Worm (Caenorhabditis elegans) whole organism, young adult: ENCODE results near the gene F45F2.9.

Experiments
- B0019.2 ChIP-seq: fragments of 200-800 bp; sonication (Bioruptor generic); conservative IDR thresholded peaks from 2 replicates; pipeline ENCODE4 v1.3.6; 2022; ENCODE audit warnings: missing genetic modification reagents, missing genetic modification characterization, missing compliant biosample characterization
- B0035.1 ChIP-seq: sonication (generic microtip); optimal IDR thresholded peaks from 2 replicates; lab custom pipeline; 2016; ENCODE audit warnings: missing genetic modification characterization, mild to moderate bottlenecking, missing compliant biosample characterization, missing genotype, missing genetic modification reagents
- B0261.1 ChIP-seq: sonication (generic microtip); optimal IDR thresholded peaks from 2 replicates; lab custom pipeline; 2016; ENCODE audit warnings: mild to moderate bottlenecking, missing genetic modification characterization, moderate library complexity, missing compliant biosample characterization
- C17E4.6 ChIP-seq: fragments of 200-800 bp; sonication (Bioruptor generic); IDR thresholded peaks from 2 replicates; pipeline ENCODE4 v1.3.6; 2022; ENCODE audit warnings: missing genetic modification reagents, missing genetic modification characterization, missing compliant biosample characterization
- D2030.7 ChIP-seq: fragments of 200-800 bp; sonication (Bioruptor generic); IDR thresholded peaks from 2 replicates; pipeline ENCODE4 v1.3.6; 2022; ENCODE audit warnings: missing genetic modification reagents, missing genetic modification characterization, missing compliant biosample characterization
- F33H1.4 ChIP-seq: fragments of 200-800 bp; sonication (Bioruptor generic); IDR thresholded peaks from 2 replicates; pipeline ENCODE4 v1.3.6; 2022; ENCODE audit warnings: missing genetic modification reagents, missing genetic modification characterization, missing compliant biosample characterization
- F57A8.1 ChIP-seq: fragments of 200-800 bp; sonication (Bioruptor generic); optimal IDR thresholded peaks from 2 replicates; lab custom pipeline; 2018; ENCODE audit warnings: mild to moderate bottlenecking, missing genetic modification characterization, moderate library complexity, missing compliant biosample characterization
- F57C9.4 ChIP-seq: sonication (generic microtip); optimal IDR thresholded peaks from 2 replicates; lab custom pipeline; 2017; ENCODE audit warnings: mild to moderate bottlenecking, missing genetic modification characterization, missing compliant biosample characterization
- Y67H2A.10 ChIP-seq: fragments of 200-800 bp; sonication (Bioruptor generic); conservative IDR thresholded peaks from 2 replicates; pipeline ENCODE4 v1.3.6; 2022; ENCODE audit warnings: missing genetic modification reagents, missing genetic modification characterization, missing compliant biosample characterization
- atf-7 ChIP-seq: sonication (generic microtip); optimal IDR thresholded peaks from 2 replicates; lab custom pipeline; 2017; ENCODE audit warnings: mild to moderate bottlenecking, missing genetic modification characterization, missing compliant biosample characterization
- athp-1 ChIP-seq: sonication (generic microtip); optimal IDR thresholded peaks from 2 replicates; lab custom pipeline; 2017; ENCODE audit warnings: mild to moderate bottlenecking, missing genetic modification characterization, missing compliant biosample characterization
- attf-6 ChIP-seq: fragments of 200-800 bp; sonication (Bioruptor generic); IDR thresholded peaks from 2 replicates; pipeline ENCODE4 v1.3.6; 2022; ENCODE audit warnings: missing genetic modification reagents, missing genetic modification characterization, missing compliant biosample characterization
- cebp-2 ChIP-seq: fragments of 200-800 bp; sonication (Bioruptor generic); IDR thresholded peaks from 2 replicates; pipeline ENCODE4 v1.3.6; 2022; ENCODE audit warnings: missing genetic modification characterization, missing compliant biosample characterization
- ceh-27 ChIP-seq: fragments of 200-800 bp; sonication (Bioruptor generic); optimal IDR thresholded peaks from 2 replicates; lab custom pipeline; 2018; ENCODE audit warnings: mild to moderate bottlenecking, missing genetic modification characterization, moderate library complexity, missing compliant biosample characterization
- ceh-58 ChIP-seq: fragments of 200-800 bp; sonication (Bioruptor generic); IDR thresholded peaks from 2 replicates; pipeline ENCODE4 v1.3.6; 2022; ENCODE audit warnings: missing genetic modification characterization, missing compliant biosample characterization
- dpl-1 ChIP-seq: fragments of 150-350 bp; optimal IDR thresholded peaks from 2 replicates; lab custom pipeline; 2014; ENCODE audit warnings: missing biosample characterization, missing genetic modification reagents, missing genetic modification characterization
- hlh-12 ChIP-seq: sonication (generic microtip); optimal IDR thresholded peaks from 2 replicates; lab custom pipeline; 2016; ENCODE audit warnings: missing genetic modification characterization, missing compliant biosample characterization
- lag-1 ChIP-seq: fragments of 200-800 bp; sonication (Bioruptor generic); IDR thresholded peaks from 2 replicates; pipeline ENCODE4 v1.3.6; 2022; ENCODE audit warnings: missing genetic modification reagents, missing genetic modification characterization, missing compliant biosample characterization
- mel-28 ChIP-seq: sonication (generic microtip); optimal IDR thresholded peaks from 2 replicates; lab custom pipeline; 2016; ENCODE audit warnings: borderline replicate concordance, mild to moderate bottlenecking, missing genetic modification characterization, missing compliant biosample characterization
- mxl-1 ChIP-seq: sonication (generic microtip); optimal IDR thresholded peaks from 2 replicates; lab custom pipeline; 2016; ENCODE audit warnings: missing genetic modification characterization, missing compliant biosample characterization
- nfya-1 ChIP-seq: sonication (generic microtip); optimal IDR thresholded peaks from 2 replicates; lab custom pipeline; 2017; ENCODE audit warnings: antibody characterized with exemption, missing compliant biosample characterization, missing genetic modification characterization, borderline replicate concordance; ENCODE audit not compliant: insufficient read depth
- pha-4 ChIP-seq: fragments of 150-350 bp; sonication (generic microtip); optimal IDR thresholded peaks from 2 replicates; lab custom pipeline; 2014; ENCODE audit warnings: missing biosample characterization, missing genetic modification reagents, missing genetic modification characterization
- rec-8 ChIP-seq, 2 experiments: sonication (generic microtip); optimal IDR thresholded peaks; 2 replicates each; lab custom pipeline; 2016; ENCODE audit warnings: mild to moderate bottlenecking in 2 of 2, missing genetic modification characterization in 2 of 2, missing genetic modification reagents in 2 of 2, missing genotype in 2 of 2, missing biosample characterization in 1 of 2, missing compliant biosample characterization in 1 of 2, moderate library complexity in 1 of 2
- xnd-1 ChIP-seq: sonication (generic microtip); optimal IDR thresholded peaks from 2 replicates; lab custom pipeline; 2016; ENCODE audit warnings: missing genotype, missing genetic modification reagents, missing genetic modification characterization, missing compliant biosample characterization
- ztf-6 ChIP-seq: fragments of 200-800 bp; sonication (Bioruptor generic); IDR thresholded peaks from 2 replicates; pipeline ENCODE4 v1.3.6; 2022; ENCODE audit warnings: missing genetic modification reagents, missing genetic modification characterization, missing compliant biosample characterization

Gene F45F2.9

ce11 chrV:8468740-8469139, 44.5 kb downstream of the F45F2.9 start, which contains the start of gene phf-30 (continued):
- TF ChIP-seq lag-1 (no peak), F33H1.4 (GFP tag; lab: Robert Waterston, UW) (no peak), F57C9.4 (no peak)

ce11 chrV:8467031-8467430, 46.2 kb downstream of the F45F2.9 start, which contains the start of gene mrpl-4:
Gene mrpl-4 (plus strand): TSS chrV:8467265.
- TF ChIP-seq cebp-2 (GFP tag; lab: Robert Waterston, UW) (no peak), rec-8 (tag; optimal IDR thresholded peaks at IDR 0.05; lab: Kevin White, UChicago) (no peak), B0035.1 (no peak), mel-28 (tag; lab: Kevin White, UChicago) (no peak), attf-6 (GFP tag; lab: Robert Waterston, UW) (no peak), D2030.7 (no peak), B0019.2 (no peak), F57A8.1 (GFP tag; lab: Kevin White, UChicago) (no peak), ceh-58 (GFP tag; lab: Robert Waterston, UW) (no peak), ztf-6 (GFP tag; lab: Robert Waterston, UW) (no peak), hlh-12 (tag; lab: Kevin White, UChicago) (no peak), xnd-1 (no peak), pha-4 (tag; lab: Kevin White, UChicago) (no peak)
- TF ChIP-seq, all 124 proteins: peak for 0

ce11 chrV:8465386-8465785, 47.9 kb downstream of the F45F2.9 start, which contains the start of gene mrps-2:
Gene mrps-2 (plus strand): TSS chrV:8465686.
- no peak for TF ChIP-seq dpl-1
- no peak for TF ChIP-seq atf-7 (tag; lab: Kevin White, UChicago)
- TF ChIP-seq mxl-1 = no peak
- TF ChIP-seq athp-1 (tag; lab: Kevin White, UChicago) = no peak
- no peak for TF ChIP-seq Y67H2A.10 (GFP tag; lab: Robert Waterston, UW)
- TF ChIP-seq B0261.1 = no peak
- TF ChIP-seq ceh-27 (GFP tag; lab: Kevin White, UChicago) = no peak
- TF ChIP-seq C17E4.6 (GFP tag; lab: Robert Waterston, UW) = no peak
- TF ChIP-seq B0019.2 = no peak
- TF ChIP-seq nfya-1 = no peak
